Fruit fly (Drosophila melanogaster) whole organism: ENCODE measurements around the gene CG34241.

Source experiments
- CG8478 ChIP-seq: fragments of >200 bp; optimal IDR thresholded peaks from 2 replicates; lab custom pipeline; 2018; ENCODE audit warnings: inconsistent platforms
- EcR ChIP-seq, 2 experiments: fragments of >200 bp; optimal IDR thresholded peaks; 2 replicates each; lab custom pipeline; 2017; ENCODE audit warnings: missing biosample characterization in 2 of 2, missing genetic modification characterization in 2 of 2, missing genetic modification reagents in 2 of 2
- psq ChIP-seq: fragments of >200 bp; optimal IDR thresholded peaks from 2 replicates; lab custom pipeline; 2017

dm6 chr3L:12109045-12109632, 18.6 kb upstream of the CG34241 start:
- TF ChIP-seq CG8478 (no peak), psq (lab: Kevin White, UChicago) (no peak), EcR (GFP tag; optimal IDR thresholded peaks at IDR 0.05; lab: Kevin White, UChicago) (no peak)
